Fruit fly (Drosophila melanogaster) whole organism, pupa: ENCODE results near the gene Rbcn-3A.

Experiments used
- CG10348 ChIP-seq: fragments of 200-800 bp; sonication (Bioruptor generic); IDR thresholded peaks from 2 replicates; pipeline ENCODE4 v1.3.6; 2022; ENCODE audit warnings: missing biosample characterization, missing genetic modification characterization
- CG12605 ChIP-seq: fragments of 200-800 bp; sonication (Bioruptor generic); IDR thresholded peaks from 2 replicates; pipeline ENCODE4 v1.3.6; 2022; ENCODE audit warnings: missing biosample characterization, missing genetic modification characterization
- CG13204 ChIP-seq: fragments of 200-800 bp; sonication (Bioruptor generic); optimal IDR thresholded peaks from 2 replicates; lab custom pipeline; 2018; ENCODE audit warnings: missing biosample characterization, mild to moderate bottlenecking, missing genetic modification characterization, moderate library complexity
- CG14655 ChIP-seq: fragments of 200-800 bp; sonication (Bioruptor generic); optimal IDR thresholded peaks from 3 replicates; lab custom pipeline; 2017; ENCODE audit warnings: mild to moderate bottlenecking, missing biosample characterization, missing genetic modification reagents, missing genetic modification characterization
- CG15710 ChIP-seq: fragments of 200-800 bp; sonication (Bioruptor generic); optimal IDR thresholded peaks from 2 replicates; lab custom pipeline; 2018; ENCODE audit warnings: missing biosample characterization, mild to moderate bottlenecking, missing genetic modification characterization, moderate library complexity
- CG17806 ChIP-seq: fragments of 200-800 bp; sonication (Bioruptor generic); optimal IDR thresholded peaks from 2 replicates; lab custom pipeline; 2018; ENCODE audit warnings: missing biosample characterization, mild to moderate bottlenecking, missing genetic modification characterization, moderate library complexity
- CG32121 ChIP-seq: fragments of 200-800 bp; sonication (Bioruptor generic); IDR thresholded peaks from 2 replicates; pipeline ENCODE4 v1.3.6; 2022; ENCODE audit warnings: missing biosample characterization, missing genetic modification characterization
- CG34367 ChIP-seq: fragments of 200-800 bp; sonication (Bioruptor generic); optimal IDR thresholded peaks from 2 replicates; lab custom pipeline; 2018; ENCODE audit warnings: missing biosample characterization, mild to moderate bottlenecking, missing genetic modification characterization
- CG4496 ChIP-seq: fragments of 200-800 bp; sonication (Bioruptor generic); IDR thresholded peaks from 3 replicates; pipeline ENCODE4 v1.3.6; 2022; ENCODE audit warnings: missing biosample characterization, missing genetic modification characterization
- CG8159 ChIP-seq: fragments of 200-800 bp; sonication (Bioruptor generic); optimal IDR thresholded peaks from 3 replicates; lab custom pipeline; 2018; ENCODE audit warnings: missing biosample characterization, mild to moderate bottlenecking, missing genetic modification characterization, moderate library complexity
- CG8301 ChIP-seq: fragments of 200-800 bp; sonication (Bioruptor generic); optimal IDR thresholded peaks from 2 replicates; lab custom pipeline; 2018; ENCODE audit warnings: missing biosample characterization, mild to moderate bottlenecking, missing genetic modification characterization
- CG9948 ChIP-seq: fragments of 200-800 bp; sonication (Bioruptor generic); optimal IDR thresholded peaks from 2 replicates; lab custom pipeline; 2018; ENCODE audit warnings: missing biosample characterization, mild to moderate bottlenecking, missing genetic modification characterization, moderate library complexity
- D1 ChIP-seq: fragments of 200-800 bp; sonication (Bioruptor generic); optimal IDR thresholded peaks from 2 replicates; lab custom pipeline; 2018; ENCODE audit warnings: missing biosample characterization, mild to moderate bottlenecking, missing genetic modification characterization, moderate library complexity
- EcR ChIP-seq: fragments of 200-800 bp; sonication (Bioruptor generic); optimal IDR thresholded peaks from 3 replicates; lab custom pipeline; 2019; ENCODE audit warnings: missing biosample characterization, missing genetic modification characterization, mild to moderate bottlenecking, moderate library complexity, missing genetic modification reagents
- Ets98B ChIP-seq: fragments of 200-800 bp; sonication (Bioruptor generic); IDR thresholded peaks from 2 replicates; pipeline ENCODE4 v1.3.6; 2022; ENCODE audit warnings: missing biosample characterization, missing genetic modification characterization
- Pif1A ChIP-seq: fragments of 200-800 bp; sonication (Bioruptor generic); optimal IDR thresholded peaks from 3 replicates; lab custom pipeline; 2016; ENCODE audit warnings: missing biosample characterization, missing genetic modification characterization
- Pif1B ChIP-seq: fragments of 200-800 bp; sonication (Bioruptor generic); optimal IDR thresholded peaks from 3 replicates; lab custom pipeline; 2016; ENCODE audit warnings: missing biosample characterization, missing genetic modification characterization
- Snoo ChIP-seq: fragments of 200-800 bp; sonication (Bioruptor generic); optimal IDR thresholded peaks from 3 replicates; lab custom pipeline; 2017; ENCODE audit warnings: missing biosample characterization, mild to moderate bottlenecking, missing genetic modification characterization, inconsistent platforms
- fd96Ca ChIP-seq: fragments of 200-800 bp; sonication (Bioruptor generic); IDR thresholded peaks from 3 replicates; pipeline ENCODE4 v1.3.6; 2022; ENCODE audit warnings: missing biosample characterization, missing genetic modification characterization
- gl ChIP-seq: fragments of 200-800 bp; sonication (Bioruptor generic); optimal IDR thresholded peaks from 2 replicates; lab custom pipeline; 2018; ENCODE audit warnings: missing biosample characterization, mild to moderate bottlenecking, missing genetic modification characterization
- rn ChIP-seq: fragments of 200-800 bp; sonication (Bioruptor generic); IDR thresholded peaks from 2 replicates; pipeline ENCODE4 v1.3.6; 2022; ENCODE audit warnings: missing biosample characterization, missing genetic modification characterization

Gene Rbcn-3A

DNA sequence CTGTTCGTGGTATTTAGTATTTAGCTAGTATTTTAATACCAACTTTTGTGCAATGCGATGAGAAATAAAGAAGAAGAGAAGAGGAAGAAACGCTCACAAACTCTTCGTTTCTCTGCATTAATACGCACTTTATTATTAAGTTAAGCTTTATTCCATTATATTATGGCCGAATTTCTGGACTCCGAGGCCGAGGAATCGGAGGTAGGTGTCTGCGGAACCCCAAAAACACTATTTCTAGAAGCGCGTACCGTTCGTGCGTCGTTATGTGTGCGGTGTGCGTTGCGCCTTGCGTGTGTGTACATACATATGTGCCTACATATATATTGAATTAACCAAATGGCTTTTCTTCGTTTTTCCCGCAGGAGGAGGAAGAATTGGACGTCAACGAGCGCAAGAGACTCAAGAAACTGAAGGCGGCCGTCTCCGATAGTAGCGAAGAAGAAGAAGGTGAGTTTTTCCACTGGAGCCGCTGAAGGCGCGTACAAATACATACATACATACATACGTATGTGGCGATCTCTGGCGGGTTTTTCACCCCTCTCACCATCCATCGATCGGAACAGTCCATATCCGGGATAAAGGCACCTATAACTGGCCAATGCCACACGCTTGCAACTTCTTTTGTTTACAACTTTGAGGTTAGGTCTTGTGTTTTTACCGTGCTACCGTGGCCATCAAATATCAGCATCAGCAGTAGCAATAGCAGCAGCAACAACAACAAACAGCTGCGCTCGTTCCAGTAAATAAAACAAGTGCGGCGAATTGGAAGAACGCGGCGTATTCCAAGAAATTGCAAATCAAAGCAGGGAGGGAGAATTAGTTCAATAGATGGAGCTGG, 12.7 kb upstream of the Rbcn-3A start, which contains the start of gene Spt6:
Gene Spt6 (plus strand): TSS at position 53 of the 838 bp plus-strand sequence.
- TF ChIP-seq CG4496 (GFP tag; lab: Robert Waterston, UW), result no peak
- no peak for TF ChIP-seq fd96Ca (GFP tag; lab: Robert Waterston, UW)
- peak; percentile 9 for TF ChIP-seq EcR (GFP tag; lab: Kevin White, UChicago)

DNA sequence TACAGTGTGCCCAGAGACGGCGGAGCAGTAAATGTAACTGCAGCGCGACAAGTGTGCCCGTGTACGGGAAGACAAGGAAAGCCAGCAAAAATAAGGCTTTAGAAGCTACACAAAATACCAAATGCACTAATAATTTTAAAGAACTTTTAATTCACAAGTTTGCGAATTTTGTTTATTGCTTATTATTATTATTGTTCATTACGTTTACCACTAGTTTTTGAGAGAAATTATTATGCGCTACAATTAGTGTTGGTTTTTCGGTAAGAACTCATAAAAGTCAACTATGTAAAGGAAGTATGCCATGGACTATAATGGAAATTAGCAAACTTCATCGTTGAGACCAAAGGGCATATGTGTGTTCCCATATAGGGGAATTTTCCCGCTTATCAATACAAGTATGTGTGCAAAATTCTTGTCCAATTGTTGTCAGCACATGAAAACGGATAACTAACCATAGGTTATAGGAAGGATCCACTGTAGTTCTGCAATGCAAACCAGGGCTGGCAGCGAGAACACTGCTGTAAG, 12.0 kb upstream of the Rbcn-3A start, which contains the start of gene schlank:
Gene schlank (minus strand): TSS at position 42 of the 525 bp plus-strand sequence.
- peak; percentile 74; the same call in 2 of the 3 replicates for TF ChIP-seq fd96Ca (GFP tag; lab: Robert Waterston, UW)
- TF ChIP-seq CG32121 (GFP tag; lab: Robert Waterston, UW), result peak; percentile 64
- peak; percentile 28 for TF ChIP-seq CG17806 (tag; lab: Kevin White, UChicago)
- TF ChIP-seq Pif1A (GFP tag; lab: Kevin White, UChicago), result no peak
- TF ChIP-seq CG14655, result no peak
- peak; percentile 28 for TF ChIP-seq CG34367 (tag; lab: Kevin White, UChicago)
- no peak for TF ChIP-seq CG12605 (GFP tag; lab: Robert Waterston, UW)
- TF ChIP-seq CG4496 (GFP tag; lab: Robert Waterston, UW), result peak; percentile 82
- peak; percentile 43 for TF ChIP-seq CG15710 (tag; lab: Kevin White, UChicago)
- 0 out of 2 replicates have a peak, but pooled peaks have one; percentile 31 for TF ChIP-seq rn (GFP tag; lab: Robert Waterston, UW)
- no peak for TF ChIP-seq EcR (GFP tag; lab: Kevin White, UChicago)
- no peak for TF ChIP-seq Pif1B (GFP tag; lab: Kevin White, UChicago)
- peak; percentile 7 for TF ChIP-seq Snoo (tag; lab: Kevin White, UChicago)
- TF ChIP-seq CG10348 (GFP tag; lab: Robert Waterston, UW), result no peak
- peak; percentile 65 for TF ChIP-seq Ets98B
- TF ChIP-seq CG8159, result peak; percentile 63
- TF ChIP-seq CG8301 (tag; lab: Kevin White, UChicago), result peak; percentile 39
- peak; percentile 8 for TF ChIP-seq CG9948 (tag; lab: Kevin White, UChicago)
- no peak for TF ChIP-seq CG13204 (GFP tag; lab: Kevin White, UChicago)
- TF ChIP-seq D1 (tag; lab: Kevin White, UChicago), result no peak
- no peak for TF ChIP-seq gl (tag; lab: Kevin White, UChicago)

DNA sequence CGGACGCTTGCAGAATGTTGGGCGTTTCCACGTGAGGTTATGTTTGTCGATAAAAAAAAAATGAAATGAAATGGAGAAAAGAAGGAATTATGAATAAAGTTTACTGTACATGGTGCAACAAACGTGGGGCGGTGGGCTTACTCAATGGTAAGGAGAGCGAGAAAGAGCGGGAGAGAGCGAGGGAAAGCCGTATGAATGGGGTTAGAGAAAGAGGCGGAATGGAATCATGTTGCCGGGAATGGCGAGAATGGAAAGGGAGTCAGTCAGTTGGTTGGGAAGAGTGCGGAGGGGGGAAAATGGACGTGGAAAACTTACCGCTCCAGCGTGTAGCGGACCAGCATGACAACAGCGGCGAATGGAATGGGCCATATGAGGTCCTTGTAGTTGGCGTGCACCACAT, 10.8 kb upstream of the Rbcn-3A start:
- TF ChIP-seq CG13204 (GFP tag; lab: Kevin White, UChicago) (no peak), CG4496 (GFP tag; lab: Robert Waterston, UW) (peak; percentile 31; the same call in 1 of the 3 replicates), CG14655 (no peak)

DNA sequence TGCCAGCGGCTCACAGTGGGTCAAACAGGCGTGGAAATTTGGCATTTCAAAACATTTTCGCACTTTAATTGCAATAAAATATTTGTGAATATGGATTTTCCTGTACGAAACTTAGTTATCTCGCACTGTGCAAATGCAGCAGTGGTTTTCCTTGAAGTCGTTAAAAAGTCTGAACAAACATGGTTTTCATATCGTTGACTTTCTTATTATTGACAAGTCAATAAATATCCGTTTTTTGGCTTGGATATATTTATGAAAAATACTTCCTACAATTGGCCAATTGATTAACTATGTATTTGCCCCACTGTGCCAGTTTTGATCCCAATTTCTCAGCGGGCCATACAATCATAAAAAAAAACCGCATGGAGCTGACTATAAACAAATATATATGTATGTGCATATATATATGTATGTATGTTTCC, 10.2 kb upstream of the Rbcn-3A start:
- peak; percentile 92 for TF ChIP-seq CG4496 (GFP tag; lab: Robert Waterston, UW)
- TF ChIP-seq Pif1B (GFP tag; lab: Kevin White, UChicago), result peak; percentile 91
- peak; percentile 75; the same call in 1 of the 2 replicates for TF ChIP-seq rn (GFP tag; lab: Robert Waterston, UW)
- peak; percentile 84 for TF ChIP-seq CG17806 (tag; lab: Kevin White, UChicago)
- peak; percentile 85 for TF ChIP-seq Snoo (tag; lab: Kevin White, UChicago)
- peak; percentile 96 for TF ChIP-seq fd96Ca (GFP tag; lab: Robert Waterston, UW)
- TF ChIP-seq CG32121 (GFP tag; lab: Robert Waterston, UW), result peak; percentile 95
- peak; percentile 59 for TF ChIP-seq gl (tag; lab: Kevin White, UChicago)
- peak; percentile 89 for TF ChIP-seq CG9948 (tag; lab: Kevin White, UChicago)
- TF ChIP-seq CG15710 (tag; lab: Kevin White, UChicago), result peak; percentile 86
- peak; percentile 89 for TF ChIP-seq CG8301 (tag; lab: Kevin White, UChicago)
- peak; percentile 85 for TF ChIP-seq CG12605 (GFP tag; lab: Robert Waterston, UW)
- TF ChIP-seq EcR (GFP tag; lab: Kevin White, UChicago), result no peak
- TF ChIP-seq CG8159, result peak; percentile 88
- TF ChIP-seq CG34367 (tag; lab: Kevin White, UChicago), result peak; percentile 84
- TF ChIP-seq Pif1A (GFP tag; lab: Kevin White, UChicago), result peak; percentile 96
- TF ChIP-seq D1 (tag; lab: Kevin White, UChicago), result no peak
- TF ChIP-seq CG13204 (GFP tag; lab: Kevin White, UChicago), result peak; percentile 52
- TF ChIP-seq Ets98B, result peak; percentile 88
- peak; percentile 82 for TF ChIP-seq CG10348 (GFP tag; lab: Robert Waterston, UW)
- peak; percentile 93 for TF ChIP-seq CG14655
- TF ChIP-seq, all 21 proteins: peak for 19

DNA sequence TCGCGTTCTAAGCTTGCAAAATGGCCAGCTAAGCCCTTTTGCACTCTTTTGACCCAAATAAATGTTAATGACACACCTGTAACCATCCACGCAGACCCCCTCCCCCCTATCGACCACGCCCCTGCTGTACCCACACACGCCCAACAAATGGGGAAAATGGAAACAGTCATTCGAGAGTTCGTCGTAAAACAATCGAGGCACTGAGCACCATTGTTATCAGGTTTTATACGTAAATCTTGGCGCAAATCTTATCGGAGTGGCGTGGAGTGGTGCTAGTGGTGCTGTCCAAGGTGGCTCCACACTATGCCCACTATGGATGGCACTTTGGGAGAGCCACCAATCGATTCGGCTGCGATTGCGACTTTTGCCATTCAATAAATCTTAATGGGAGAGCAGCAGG, 9.2 kb upstream of the Rbcn-3A start:
- no peak for TF ChIP-seq CG34367 (tag; lab: Kevin White, UChicago)
- TF ChIP-seq CG8301 (tag; lab: Kevin White, UChicago), result no peak
- TF ChIP-seq CG9948 (tag; lab: Kevin White, UChicago), result no peak
- no peak for TF ChIP-seq CG12605 (GFP tag; lab: Robert Waterston, UW)
- TF ChIP-seq Snoo (tag; lab: Kevin White, UChicago), result no peak
- TF ChIP-seq rn (GFP tag; lab: Robert Waterston, UW), result no peak
- TF ChIP-seq Ets98B, result no peak
- TF ChIP-seq gl (tag; lab: Kevin White, UChicago), result no peak
- no peak for TF ChIP-seq CG8159
- TF ChIP-seq CG17806 (tag; lab: Kevin White, UChicago), result no peak
- TF ChIP-seq CG15710 (tag; lab: Kevin White, UChicago), result no peak
- TF ChIP-seq D1 (tag; lab: Kevin White, UChicago), result no peak
- TF ChIP-seq CG13204 (GFP tag; lab: Kevin White, UChicago), result no peak
